Fruit fly (Drosophila melanogaster) whole organism, embryonic: ENCODE results near the gene CG42554.

Experiments used
- Adf1 ChIP-seq: fragments of 200-800 bp; sonication (Bioruptor generic); IDR thresholded peaks from 2 replicates; pipeline ENCODE4 v1.3.6; 2022; ENCODE audit warnings: missing biosample characterization, missing genetic modification characterization
- CG10209 ChIP-seq: fragments of 200-800 bp; sonication (Bioruptor generic); optimal IDR thresholded peaks from 3 replicates; lab custom pipeline; 2017; ENCODE audit warnings: missing biosample characterization, mild to moderate bottlenecking, missing genetic modification characterization, missing genetic modification reagents
- CG1024 ChIP-seq: fragments of 200-800 bp; sonication (Bioruptor generic); IDR thresholded peaks from 2 replicates; pipeline ENCODE4 v1.3.6; 2022; ENCODE audit warnings: missing biosample characterization, missing genetic modification characterization
- CG10267 ChIP-seq: fragments of 200-800 bp; sonication (Bioruptor generic); optimal IDR thresholded peaks from 2 replicates; lab custom pipeline; 2018; ENCODE audit warnings: missing biosample characterization, mild to moderate bottlenecking, missing genetic modification characterization, moderate library complexity
- CG10321 ChIP-seq: fragments of 200-800 bp; sonication (Bioruptor generic); IDR thresholded peaks from 2 replicates; pipeline ENCODE4 v1.3.6; 2022; ENCODE audit warnings: missing biosample characterization, missing genetic modification characterization
- CG10543 ChIP-seq: fragments of 200-800 bp; sonication (Bioruptor generic); optimal IDR thresholded peaks from 3 replicates; lab custom pipeline; 2017; ENCODE audit warnings: missing biosample characterization, mild to moderate bottlenecking, missing genetic modification characterization, moderate library complexity
- CG10565 ChIP-seq: fragments of 200-800 bp; sonication (Bioruptor generic); optimal IDR thresholded peaks from 3 replicates; lab custom pipeline; 2016; ENCODE audit warnings: missing biosample characterization, mild to moderate bottlenecking, missing genetic modification characterization
- CG13287 ChIP-seq: fragments of 200-800 bp; sonication (Bioruptor generic); IDR thresholded peaks from 2 replicates; pipeline ENCODE4 v1.3.6; 2022; ENCODE audit warnings: missing biosample characterization, missing genetic modification characterization; ENCODE audit not compliant: partially characterized antibody
- CG14860 ChIP-seq: fragments of 200-800 bp; sonication (Bioruptor generic); IDR thresholded peaks from 3 replicates; pipeline ENCODE4 v1.3.6; 2022; ENCODE audit warnings: missing biosample characterization, missing genetic modification characterization; ENCODE audit not compliant: partially characterized antibody
- CG18011 ChIP-seq: fragments of 200-800 bp; sonication (Bioruptor generic); optimal IDR thresholded peaks from 2 replicates; lab custom pipeline; 2017; ENCODE audit warnings: missing biosample characterization, missing genetic modification characterization, mild to moderate bottlenecking, moderate library complexity, missing genotype
- CG1832 ChIP-seq: fragments of 200-800 bp; sonication (Bioruptor generic); optimal IDR thresholded peaks from 2 replicates; lab custom pipeline; 2017; ENCODE audit warnings: missing biosample characterization, mild to moderate bottlenecking, missing genetic modification characterization, inconsistent platforms
- CG2116 ChIP-seq: fragments of 200-800 bp; sonication (Bioruptor generic); optimal IDR thresholded peaks from 3 replicates; lab custom pipeline; 2018; ENCODE audit warnings: missing biosample characterization, mild to moderate bottlenecking, missing genetic modification characterization
- CG2712 ChIP-seq: fragments of 200-800 bp; optimal IDR thresholded peaks from 3 replicates; lab custom pipeline; 2019; ENCODE audit warnings: missing biosample characterization, mild to moderate bottlenecking, missing genetic modification characterization, moderate library complexity
- CG2875 ChIP-seq: fragments of 200-800 bp; sonication (Bioruptor generic); optimal IDR thresholded peaks from 2 replicates; lab custom pipeline; 2017; ENCODE audit warnings: missing biosample characterization, mild to moderate bottlenecking, missing genetic modification characterization, missing genetic modification reagents
- CG30403 ChIP-seq: fragments of 200-800 bp; sonication (Bioruptor generic); optimal IDR thresholded peaks from 3 replicates; lab custom pipeline; 2016; ENCODE audit warnings: missing biosample characterization, missing genetic modification characterization
- CG6765 ChIP-seq: fragments of 200-800 bp; sonication (Bioruptor generic); optimal IDR thresholded peaks from 3 replicates; lab custom pipeline; 2017; ENCODE audit warnings: missing biosample characterization, mild to moderate bottlenecking, missing genetic modification characterization
- CG7271 ChIP-seq: fragments of 200-800 bp; sonication (Bioruptor generic); optimal IDR thresholded peaks from 2 replicates; lab custom pipeline; 2018; ENCODE audit warnings: missing biosample characterization, mild to moderate bottlenecking, missing genetic modification characterization, moderate library complexity
- CG7372 ChIP-seq: fragments of 200-800 bp; sonication (Bioruptor generic); IDR thresholded peaks from 2 replicates; pipeline ENCODE4 v1.3.6; 2022; ENCODE audit warnings: missing biosample characterization, missing genetic modification characterization
- CG7963 ChIP-seq: fragments of 200-800 bp; sonication (Bioruptor generic); IDR thresholded peaks from 3 replicates; pipeline ENCODE4 v1.3.6; 2022; ENCODE audit warnings: missing biosample characterization, missing genetic modification characterization; ENCODE audit not compliant: partially characterized antibody
- CG8281 ChIP-seq: fragments of 200-800 bp; sonication (Bioruptor generic); optimal IDR thresholded peaks from 2 replicates; lab custom pipeline; 2018; ENCODE audit warnings: missing biosample characterization, mild to moderate bottlenecking, missing genetic modification characterization, moderate library complexity
- CG9817 ChIP-seq: fragments of 200-800 bp; sonication (Bioruptor generic); optimal IDR thresholded peaks from 2 replicates; lab custom pipeline; 2018; ENCODE audit warnings: missing biosample characterization, mild to moderate bottlenecking, missing genetic modification characterization, moderate library complexity
- Camta ChIP-seq: fragments of 200-800 bp; sonication (Bioruptor generic); optimal IDR thresholded peaks from 2 replicates; lab custom pipeline; 2016; ENCODE audit warnings: missing biosample characterization, missing genetic modification characterization
- CrebB ChIP-seq: fragments of 200-800 bp; sonication (Bioruptor generic); optimal IDR thresholded peaks from 3 replicates; lab custom pipeline; 2018; ENCODE audit warnings: missing biosample characterization, mild to moderate bottlenecking, missing genetic modification characterization
- Doc3 ChIP-seq: fragments of 200-800 bp; sonication (Bioruptor generic); IDR thresholded peaks from 3 replicates; pipeline ENCODE4 v1.3.6; 2022; ENCODE audit warnings: missing biosample characterization, missing genetic modification characterization; ENCODE audit not compliant: partially characterized antibody
- Ets65A ChIP-seq: fragments of 200-800 bp; sonication (Bioruptor generic); peaks from one replicate; lab custom pipeline; 2016; ENCODE audit warnings: missing biosample characterization, missing genetic modification characterization
- Fer1 ChIP-seq: fragments of 200-800 bp; sonication (Bioruptor generic); optimal IDR thresholded peaks from 2 replicates; lab custom pipeline; 2017; ENCODE audit warnings: missing biosample characterization, mild to moderate bottlenecking, missing genetic modification characterization
- Gug ChIP-seq: fragments of 200-800 bp; sonication (Bioruptor generic); IDR thresholded peaks from 4 replicates; pipeline ENCODE4 v1.3.6; 2022; ENCODE audit warnings: missing biosample characterization, missing genetic modification characterization
- H15 ChIP-seq: fragments of 200-800 bp; sonication (Bioruptor generic); IDR thresholded peaks from 3 replicates; pipeline ENCODE4 v1.3.6; 2022; ENCODE audit warnings: missing biosample characterization, missing genetic modification characterization
- HLH54F ChIP-seq: fragments of 200-800 bp; sonication (Bioruptor generic); optimal IDR thresholded peaks from 3 replicates; lab custom pipeline; 2016; ENCODE audit warnings: missing biosample characterization, missing genetic modification characterization
- Hmr ChIP-seq: fragments of 200-800 bp; sonication (Bioruptor generic); optimal IDR thresholded peaks from 3 replicates; lab custom pipeline; 2017; ENCODE audit warnings: mild to moderate bottlenecking, missing biosample characterization, missing genetic modification reagents, missing genetic modification characterization
- Hmx ChIP-seq: fragments of 200-800 bp; sonication (Bioruptor generic); optimal IDR thresholded peaks from 2 replicates; lab custom pipeline; 2016; ENCODE audit warnings: missing biosample characterization, missing genetic modification characterization
- Mad ChIP-seq: fragments of 200-800 bp; sonication (Bioruptor generic); optimal IDR thresholded peaks from 2 replicates; lab custom pipeline; 2016; ENCODE audit warnings: missing biosample characterization, missing genetic modification characterization
- Taf1 ChIP-seq: fragments of 200-800 bp; sonication (Bioruptor generic); IDR thresholded peaks from 2 replicates; pipeline ENCODE4 v1.3.6; 2022; ENCODE audit warnings: missing biosample characterization, missing genetic modification characterization
- Trl ChIP-seq, 3 experiments: fragments of >200 bp in 2 of 3; fragments of 200-800 bp in 1 of 3; sonication (Bioruptor generic) in 1 of 3; optimal IDR thresholded peaks; 2 replicates in 1 of 3; 3 replicates in 2 of 3; lab custom pipeline; 2016 to 2017; ENCODE audit warnings: missing biosample characterization in 1 of 3, missing genetic modification characterization in 1 of 3
- bowl ChIP-seq: fragments of 200-800 bp; sonication (Bioruptor generic); IDR thresholded peaks from 2 replicates; pipeline ENCODE4 v1.3.6; 2022; ENCODE audit warnings: missing biosample characterization, missing genetic modification characterization
- cg ChIP-seq: fragments of 200-800 bp; sonication (Bioruptor generic); optimal IDR thresholded peaks from 3 replicates; lab custom pipeline; 2019; ENCODE audit warnings: missing biosample characterization, mild to moderate bottlenecking, missing genetic modification characterization, moderate library complexity
- chn ChIP-seq: fragments of 200-800 bp; sonication (Bioruptor generic); optimal IDR thresholded peaks from 2 replicates; lab custom pipeline; 2016; ENCODE audit warnings: missing biosample characterization, missing genetic modification characterization
- croc ChIP-seq: fragments of 200-800 bp; sonication (Bioruptor generic); conservative IDR thresholded peaks from 3 replicates; pipeline ENCODE4 v1.3.6; 2022; ENCODE audit warnings: missing biosample characterization, missing genetic modification characterization
- esg ChIP-seq: fragments of 200-800 bp; sonication (Bioruptor generic); conservative IDR thresholded peaks from 2 replicates; pipeline ENCODE4 v1.3.6; 2022; ENCODE audit warnings: missing biosample characterization, missing genetic modification characterization
- fru ChIP-seq: fragments of >200 bp; optimal IDR thresholded peaks from 2 replicates; lab custom pipeline; 2017
- h ChIP-seq: fragments of >200 bp; optimal IDR thresholded peaks from 2 replicates; lab custom pipeline; 2017
- onecut ChIP-seq: fragments of 200-800 bp; sonication (Bioruptor generic); IDR thresholded peaks from 2 replicates; pipeline ENCODE4 v1.3.6; 2022; ENCODE audit warnings: missing biosample characterization, missing genetic modification characterization
- ro ChIP-seq: fragments of 200-800 bp; sonication (Bioruptor generic); IDR thresholded peaks from 2 replicates; pipeline ENCODE4 v1.3.6; 2022; ENCODE audit warnings: missing biosample characterization, missing genetic modification characterization
- seq ChIP-seq: fragments of 200-800 bp; sonication (Bioruptor generic); IDR thresholded peaks from 2 replicates; pipeline ENCODE4 v1.3.6; 2022; ENCODE audit warnings: missing biosample characterization, missing genetic modification characterization
- sna ChIP-seq: fragments of 200-800 bp; sonication (Bioruptor generic); IDR thresholded peaks from 2 replicates; pipeline ENCODE4 v1.3.6; 2022; ENCODE audit warnings: missing biosample characterization, missing genetic modification characterization; ENCODE audit not compliant: partially characterized antibody
- tll ChIP-seq, 2 experiments: fragments of 200-800 bp in 1 of 2; fragments of >200 bp in 1 of 2; sonication (Bioruptor generic) in 1 of 2; optimal IDR thresholded peaks; 2 replicates each; lab custom pipeline; 2017 to 2019; ENCODE audit warnings: missing biosample characterization in 2 of 2, missing genetic modification characterization in 2 of 2, mild to moderate bottlenecking in 1 of 2, moderate library complexity in 1 of 2
- vvl ChIP-seq: fragments of 200-800 bp; sonication (Bioruptor generic); IDR thresholded peaks from 2 replicates; pipeline ENCODE4 v1.3.6; 2022; ENCODE audit warnings: missing biosample characterization, missing genetic modification characterization
- wor ChIP-seq: fragments of 200-800 bp; sonication (Bioruptor generic); IDR thresholded peaks from 2 replicates; pipeline ENCODE4 v1.3.6; 2022; ENCODE audit warnings: missing biosample characterization, missing genetic modification characterization
- zf30C ChIP-seq: fragments of 200-800 bp; sonication (Bioruptor generic); optimal IDR thresholded peaks from 3 replicates; lab custom pipeline; 2018; ENCODE audit warnings: missing biosample characterization, mild to moderate bottlenecking, missing genetic modification characterization

CG42554 gene

DNA sequence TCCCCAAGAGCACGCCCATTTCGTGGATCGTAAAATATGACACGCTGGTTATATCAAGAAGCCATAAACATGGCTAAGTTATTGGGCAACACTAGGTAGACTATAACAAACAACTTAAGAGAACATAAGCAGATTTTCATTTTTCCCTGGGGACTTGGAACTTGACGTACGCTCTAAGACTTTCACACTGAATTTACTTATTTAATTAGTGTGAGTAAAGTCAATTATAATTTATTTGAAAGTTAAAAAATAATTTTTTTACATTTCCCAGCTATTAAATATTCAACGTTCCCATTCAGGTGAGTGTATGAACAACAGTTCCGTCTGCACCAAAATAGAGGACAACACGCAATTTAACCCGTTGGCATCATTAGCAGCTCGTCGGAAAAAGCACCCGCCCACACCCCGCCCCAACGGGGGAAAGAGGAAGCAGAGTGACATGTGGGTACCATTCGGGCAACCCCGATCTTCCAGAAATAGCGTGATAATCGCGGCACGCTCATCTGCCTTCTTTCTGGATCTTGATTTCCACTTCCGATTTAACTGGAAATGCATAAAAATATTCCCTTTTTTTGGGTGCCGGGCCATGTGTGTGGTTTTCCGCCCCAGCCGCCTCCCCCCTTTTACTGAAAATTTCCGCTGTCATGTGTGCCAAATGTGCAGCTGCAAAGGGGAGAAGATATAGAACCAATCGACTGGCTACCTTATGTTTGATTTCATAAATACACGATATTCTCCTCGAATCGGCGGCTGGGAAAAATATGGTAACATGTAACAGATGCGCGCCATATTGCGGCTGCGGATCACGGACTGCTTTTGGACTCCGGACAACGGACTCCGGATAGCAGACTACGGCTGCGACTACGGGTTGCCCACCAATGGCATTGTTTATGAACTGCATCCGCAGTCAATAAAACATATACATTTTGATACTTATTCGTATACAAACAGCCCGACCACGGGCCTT lies 20.0 kb upstream of the CG42554 start (continued):
- TF ChIP-seq CG13287 (no peak), croc (GFP tag; lab: Robert Waterston, UW) (no peak), Ets65A (no peak), CG30403 (no peak), bowl (GFP tag; lab: Robert Waterston, UW) (no peak), CG7271 (tag; lab: Kevin White, UChicago) (no peak), CG10565 (GFP tag; lab: Kevin White, UChicago) (no peak), chn (GFP tag; lab: Kevin White, UChicago) (no peak), H15 (GFP tag; lab: Robert Waterston, UW) (peak; percentile 46; the same call in 1 of the 3 replicates), Hmr (GFP tag; lab: Kevin White, UChicago) (no peak), Gug (GFP tag; lab: Robert Waterston, UW) (no peak), CG10321 (GFP tag; lab: Robert Waterston, UW) (no peak), CG2712 (tag; lab: Kevin White, UChicago) (peak; percentile 32), zf30C (GFP tag; lab: Kevin White, UChicago) (no peak), CG2875 (no peak), Fer1 (GFP tag; lab: Kevin White, UChicago) (no peak), CG10267 (tag; lab: Kevin White, UChicago) (no peak), fru (no peak), Doc3 (no peak), CG1832 (GFP tag; lab: Kevin White, UChicago) (no peak), HLH54F (GFP tag; lab: Kevin White, UChicago) (no peak), h (lab: Kevin White, UChicago) (no peak), onecut (GFP tag; lab: Robert Waterston, UW) (no peak), sna (GFP tag; lab: Robert Waterston, UW) (no peak), CG14860 (GFP tag; lab: Robert Waterston, UW) (no peak), CG7372 (GFP tag; lab: Robert Waterston, UW) (no peak; the same call in 1 of the 2 replicates), CG18011 (no peak), cg (GFP tag; lab: Kevin White, UChicago) (no peak), CG1024 (GFP tag; lab: Robert Waterston, UW) (no peak), CG6765 (no peak), Taf1 (GFP tag; lab: Robert Waterston, UW) (no peak), CG2116 (no peak), tll (GFP tag; optimal IDR thresholded peaks at IDR 0.05; lab: Kevin White, UChicago) (no peak), CrebB (tag; lab: Kevin White, UChicago) (no peak), wor (GFP tag; lab: Robert Waterston, UW) (peak; percentile 40), CG7963 (GFP tag; lab: Robert Waterston, UW) (no peak), esg (GFP tag; lab: Robert Waterston, UW) (peak; percentile 51), Adf1 (GFP tag; lab: Robert Waterston, UW) (no peak), Mad (no peak), CG10209 (GFP tag; lab: Kevin White, UChicago) (no peak), vvl (GFP tag; lab: Robert Waterston, UW) (peak; percentile 55), CG8281 (no peak), CG10543 (GFP tag; lab: Kevin White, UChicago) (peak; percentile 7), Trl (optimal IDR thresholded peaks at IDR 0.05; lab: Kevin White, UChicago) (no peak), Trl (GFP tag; optimal IDR thresholded peaks at IDR 0.05; lab: Kevin White, UChicago) (no peak), CG9817 (tag; lab: Kevin White, UChicago) (no peak), seq (GFP tag; lab: Robert Waterston, UW) (0 out of 2 replicates have a peak, but pooled peaks have one; percentile 29), ro (GFP tag; lab: Robert Waterston, UW) (no peak), Camta (no peak), Hmx (no peak)
